Fruit fly (Drosophila melanogaster) whole organism, pupa: Measurements from ENCODE around the gene CG18788.
A peak's percentile ranks its signal among the peaks of the same experiment; 100 is the strongest.
"Not testable (repeated sequence)": the region's sequence is repeated elsewhere in the genome, so short reads cannot be mapped to it uniquely, and the experiment has no call there.

Source experiments
- CG10348 ChIP-seq: fragments of 200-800 bp; sonication (Bioruptor generic); IDR thresholded peaks from 2 replicates; pipeline ENCODE4 v1.3.6; 2022; ENCODE audit warnings: missing biosample characterization, missing genetic modification characterization
- CG12605 ChIP-seq: fragments of 200-800 bp; sonication (Bioruptor generic); IDR thresholded peaks from 2 replicates; pipeline ENCODE4 v1.3.6; 2022; ENCODE audit warnings: missing biosample characterization, missing genetic modification characterization
- CG13204 ChIP-seq: fragments of 200-800 bp; sonication (Bioruptor generic); optimal IDR thresholded peaks from 2 replicates; lab custom pipeline; 2018; ENCODE audit warnings: missing biosample characterization, mild to moderate bottlenecking, missing genetic modification characterization, moderate library complexity
- CG14655 ChIP-seq: fragments of 200-800 bp; sonication (Bioruptor generic); optimal IDR thresholded peaks from 3 replicates; lab custom pipeline; 2017; ENCODE audit warnings: mild to moderate bottlenecking, missing biosample characterization, missing genetic modification reagents, missing genetic modification characterization
- CG15710 ChIP-seq: fragments of 200-800 bp; sonication (Bioruptor generic); optimal IDR thresholded peaks from 2 replicates; lab custom pipeline; 2018; ENCODE audit warnings: missing biosample characterization, mild to moderate bottlenecking, missing genetic modification characterization, moderate library complexity
- CG17806 ChIP-seq: fragments of 200-800 bp; sonication (Bioruptor generic); optimal IDR thresholded peaks from 2 replicates; lab custom pipeline; 2018; ENCODE audit warnings: missing biosample characterization, mild to moderate bottlenecking, missing genetic modification characterization, moderate library complexity
- CG34367 ChIP-seq: fragments of 200-800 bp; sonication (Bioruptor generic); optimal IDR thresholded peaks from 2 replicates; lab custom pipeline; 2018; ENCODE audit warnings: missing biosample characterization, mild to moderate bottlenecking, missing genetic modification characterization
- CG4496 ChIP-seq: fragments of 200-800 bp; sonication (Bioruptor generic); IDR thresholded peaks from 3 replicates; pipeline ENCODE4 v1.3.6; 2022; ENCODE audit warnings: missing biosample characterization, missing genetic modification characterization
- CG8159 ChIP-seq: fragments of 200-800 bp; sonication (Bioruptor generic); optimal IDR thresholded peaks from 3 replicates; lab custom pipeline; 2018; ENCODE audit warnings: missing biosample characterization, mild to moderate bottlenecking, missing genetic modification characterization, moderate library complexity
- CG8301 ChIP-seq: fragments of 200-800 bp; sonication (Bioruptor generic); optimal IDR thresholded peaks from 2 replicates; lab custom pipeline; 2018; ENCODE audit warnings: missing biosample characterization, mild to moderate bottlenecking, missing genetic modification characterization
- EcR ChIP-seq: fragments of 200-800 bp; sonication (Bioruptor generic); optimal IDR thresholded peaks from 3 replicates; lab custom pipeline; 2019; ENCODE audit warnings: missing biosample characterization, missing genetic modification characterization, mild to moderate bottlenecking, moderate library complexity, missing genetic modification reagents
- Ets98B ChIP-seq: fragments of 200-800 bp; sonication (Bioruptor generic); IDR thresholded peaks from 2 replicates; pipeline ENCODE4 v1.3.6; 2022; ENCODE audit warnings: missing biosample characterization, missing genetic modification characterization
- Pif1B ChIP-seq: fragments of 200-800 bp; sonication (Bioruptor generic); optimal IDR thresholded peaks from 3 replicates; lab custom pipeline; 2016; ENCODE audit warnings: missing biosample characterization, missing genetic modification characterization
- Snoo ChIP-seq: fragments of 200-800 bp; sonication (Bioruptor generic); optimal IDR thresholded peaks from 3 replicates; lab custom pipeline; 2017; ENCODE audit warnings: missing biosample characterization, mild to moderate bottlenecking, missing genetic modification characterization, inconsistent platforms
- fd96Ca ChIP-seq: fragments of 200-800 bp; sonication (Bioruptor generic); IDR thresholded peaks from 3 replicates; pipeline ENCODE4 v1.3.6; 2022; ENCODE audit warnings: missing biosample characterization, missing genetic modification characterization
- gl ChIP-seq: fragments of 200-800 bp; sonication (Bioruptor generic); optimal IDR thresholded peaks from 2 replicates; lab custom pipeline; 2018; ENCODE audit warnings: missing biosample characterization, mild to moderate bottlenecking, missing genetic modification characterization
- rn ChIP-seq: fragments of 200-800 bp; sonication (Bioruptor generic); IDR thresholded peaks from 2 replicates; pipeline ENCODE4 v1.3.6; 2022; ENCODE audit warnings: missing biosample characterization, missing genetic modification characterization

The CG18788 gene

dm6 chr2L:12033890-12034289 is at the start of gene CG18788:
CG18788 (plus strand) TSS chr2L:12034190.
- TF ChIP-seq EcR (GFP tag; lab: Kevin White, UChicago) (no peak), CG15710 (no peak), CG14655 (GFP tag; lab: Kevin White, UChicago) (no peak), CG17806 (tag; lab: Kevin White, UChicago) (no peak)

- TF ChIP-seq Snoo (tag; lab: Kevin White, UChicago), result no peak
- no peak for TF ChIP-seq CG10348
- peak; percentile 14; the same call in 1 of the 2 replicates for TF ChIP-seq Ets98B
These were observed 46.0 kb upstream of the CG18788 start, which contains the start of the genes CG6686 and CG34163 for dm6 chr2L:11987945-11988344. CG6686 (minus strand) TSS chr2L:11988039. CG34163 (plus strand) TSS chr2L:11988270.

- TF ChIP-seq CG4496 (GFP tag; lab: Robert Waterston, UW), result 0 out of 3 replicates have a peak, but pooled peaks have one; percentile 12
- TF ChIP-seq Pif1B (GFP tag; lab: Kevin White, UChicago), result no peak
These were observed 44.8 kb upstream of the CG18788 start for dm6 chr2L:11989210-11989609.

- TF ChIP-seq CG34367 (tag; lab: Kevin White, UChicago) (no peak), CG13204 (GFP tag; lab: Kevin White, UChicago) (no peak), CG15710 (no peak), CG8301 (tag; lab: Kevin White, UChicago) (no peak), CG8159 (tag; lab: Kevin White, UChicago) (no peak)
These were observed 44.3 kb upstream of the CG18788 start, which contains the start of the genes zuc and dgt2 for dm6 chr2L:11989729-11990128. zuc (minus strand) TSS chr2L:11989882. dgt2 (plus strand) TSS chr2L:11989936.

- TF ChIP-seq CG15710 (no peak), CG13204 (GFP tag; lab: Kevin White, UChicago) (no peak), Snoo (tag; lab: Kevin White, UChicago) (no peak), rn (GFP tag; lab: Robert Waterston, UW) (no peak), Ets98B (no peak), Pif1B (GFP tag; lab: Kevin White, UChicago) (no peak), CG4496 (GFP tag; lab: Robert Waterston, UW) (no peak), CG10348 (no peak), gl (tag; lab: Kevin White, UChicago) (no peak), CG17806 (tag; lab: Kevin White, UChicago) (no peak), CG12605 (no peak)
These were observed 43.4 kb upstream of the CG18788 start, which contains the start of gene escl for dm6 chr2L:11990458-11991065. escl (plus strand) TSS chr2L:11990927.

- TF ChIP-seq fd96Ca (GFP tag; lab: Robert Waterston, UW); Ets98B; Pif1B (GFP tag; lab: Kevin White, UChicago): not testable (repeated sequence)
These were observed 41.4 kb upstream of the CG18788 start, which contains the start of gene Ada1-2 for dm6 chr2L:11992602-11993001. Ada1-2 (plus strand) TSS chr2L:11992902.

dm6 chr2L:11995332-11995790 is 38.6 kb upstream of the CG18788 start, which contains the start of the genes CG18789 and Qtzl:
CG18789 (minus strand) TSS chr2L:11995432.
Qtzl (plus strand) TSS chr2L:11995740.
- TF ChIP-seq CG13204 (GFP tag; lab: Kevin White, UChicago); Ets98B; fd96Ca (GFP tag; lab: Robert Waterston, UW): not testable (repeated sequence)

dm6 chr2L:11996509-11996908 is 37.5 kb upstream of the CG18788 start, which contains the start of gene Ada1-1:
Ada1-1 (plus strand) TSS chr2L:11996809.
- not testable (repeated sequence) for TF ChIP-seq CG15710; gl (tag; lab: Kevin White, UChicago); rn (GFP tag; lab: Robert Waterston, UW)

- TF ChIP-seq Ets98B; CG4496 (GFP tag; lab: Robert Waterston, UW); fd96Ca (GFP tag; lab: Robert Waterston, UW): not testable (repeated sequence)
These were observed 34.7 kb upstream of the CG18788 start, which contains the start of the genes CG18787 and Nfs1 for dm6 chr2L:11999240-11999704. CG18787 (minus strand) TSS chr2L:11999340. Nfs1 (plus strand) TSS chr2L:11999654.
